Worm (Caenorhabditis elegans): Measurements from ENCODE around the gene C18A3.7.

ce11 chrII:5742767-5743166, 12.5 kb upstream of the C18A3.7 start:
- TF ChIP-seq W03F9.2 (tag; optimal IDR thresholded peaks at IDR 0.05): no peak
- no peak for TF ChIP-seq dao-5 (tag; optimal IDR thresholded peaks at IDR 0.05)
- no peak for TF ChIP-seq him-1 (tag; optimal IDR thresholded peaks at IDR 0.05)
